Worm (Caenorhabditis elegans) whole organism, mixed stage, embryonic: Measurements from ENCODE around the gene srbc-79.

Experiments
- M03D4.4 ChIP-seq: sonication (generic microtip); optimal IDR thresholded peaks from 2 replicates; lab custom pipeline; 2017; ENCODE audit warnings: mild to moderate bottlenecking, missing genetic modification characterization, missing compliant biosample characterization
- bed-3 ChIP-seq: fragments of 200-800 bp; sonication (Bioruptor generic); optimal IDR thresholded peaks from 3 replicates; lab custom pipeline; 2018; ENCODE audit warnings: mild to moderate bottlenecking, missing genetic modification characterization, moderate library complexity, missing compliant biosample characterization
- blmp-1 ChIP-seq: fragments of 150-350 bp; optimal IDR thresholded peaks from 2 replicates; lab custom pipeline; 2014; ENCODE audit warnings: missing biosample characterization, missing genetic modification characterization
- ceh-39 ChIP-seq: fragments of 150-350 bp; optimal IDR thresholded peaks from 2 replicates; lab custom pipeline; 2014; ENCODE audit warnings: missing biosample characterization, missing genetic modification characterization
- ceh-83 ChIP-seq: fragments of 200-800 bp; sonication (Bioruptor generic); optimal IDR thresholded peaks from 2 replicates; lab custom pipeline; 2018; ENCODE audit warnings: mild to moderate bottlenecking, missing genetic modification characterization, missing compliant biosample characterization
- ces-1 ChIP-seq: fragments of 150-350 bp; optimal IDR thresholded peaks from 2 replicates; lab custom pipeline; 2014; ENCODE audit warnings: missing biosample characterization, missing genetic modification reagents, missing genetic modification characterization
- cnd-1 ChIP-seq: fragments of 200-800 bp; sonication (Bioruptor generic); optimal IDR thresholded peaks from 2 replicates; lab custom pipeline; 2018; ENCODE audit warnings: mild to moderate bottlenecking, missing genetic modification characterization, missing compliant biosample characterization
- drap-1 ChIP-seq: fragments of 200-800 bp; sonication (Bioruptor generic); optimal IDR thresholded peaks from 3 replicates; lab custom pipeline; 2018; ENCODE audit warnings: mild to moderate bottlenecking, missing genetic modification characterization, missing compliant biosample characterization
- elt-1 ChIP-seq: sonication (generic microtip); optimal IDR thresholded peaks from 2 replicates; lab custom pipeline; 2017; ENCODE audit warnings: missing genetic modification characterization, mild to moderate bottlenecking, missing compliant biosample characterization, antibody characterized with exemption, moderate library complexity, borderline replicate concordance; ENCODE audit not compliant: insufficient read depth
- elt-3 ChIP-seq: fragments of 150-350 bp; optimal IDR thresholded peaks from 2 replicates; lab custom pipeline; 2014; ENCODE audit warnings: missing biosample characterization, missing genetic modification characterization
- flh-1 ChIP-seq: fragments of 200-800 bp; sonication (Bioruptor generic); optimal IDR thresholded peaks from 2 replicates; lab custom pipeline; 2018; ENCODE audit warnings: mild to moderate bottlenecking, missing genetic modification characterization, moderate library complexity, missing compliant biosample characterization
- ham-2 ChIP-seq: fragments of 200-800 bp; sonication (Bioruptor generic); optimal IDR thresholded peaks from 2 replicates; lab custom pipeline; 2018; ENCODE audit warnings: mild to moderate bottlenecking, missing genetic modification characterization, missing compliant biosample characterization
- hlh-1 ChIP-seq: fragments of 150-350 bp; optimal IDR thresholded peaks from 2 replicates; lab custom pipeline; 2014; ENCODE audit warnings: missing biosample characterization, missing genetic modification reagents, missing genetic modification characterization
- lin-32 ChIP-seq: fragments of 200-800 bp; sonication (Bioruptor generic); optimal IDR thresholded peaks from 2 replicates; lab custom pipeline; 2018; ENCODE audit warnings: mild to moderate bottlenecking, missing genetic modification characterization, missing compliant biosample characterization
- lsy-2 ChIP-seq: fragments of 150-350 bp; optimal IDR thresholded peaks from 2 replicates; lab custom pipeline; 2014; ENCODE audit warnings: missing biosample characterization, missing genetic modification characterization
- mab-5 ChIP-seq: fragments of 150-350 bp; optimal IDR thresholded peaks from 2 replicates; lab custom pipeline; 2014; ENCODE audit warnings: missing biosample characterization, missing genetic modification characterization
- mep-1 ChIP-seq: fragments of 150-350 bp; optimal IDR thresholded peaks from 2 replicates; lab custom pipeline; 2017; ENCODE audit warnings: missing biosample characterization, missing genetic modification reagents, missing genetic modification characterization, inconsistent platforms
- mls-2 ChIP-seq: sonication (generic microtip); optimal IDR thresholded peaks from 2 replicates; lab custom pipeline; 2016; ENCODE audit warnings: mild to moderate bottlenecking, missing genetic modification characterization, moderate library complexity, missing compliant biosample characterization
- nhr-12 ChIP-seq: fragments of 150-350 bp; optimal IDR thresholded peaks from 2 replicates; lab custom pipeline; 2014; ENCODE audit warnings: missing biosample characterization, missing genetic modification characterization
- nhr-2 ChIP-seq: fragments of 150-350 bp; optimal IDR thresholded peaks from 2 replicates; lab custom pipeline; 2014; ENCODE audit warnings: missing biosample characterization, missing genetic modification characterization
- nhr-237 ChIP-seq: fragments of 150-350 bp; optimal IDR thresholded peaks from 2 replicates; lab custom pipeline; 2014; ENCODE audit warnings: missing biosample characterization, missing genetic modification characterization
- nhr-28 ChIP-seq: fragments of 150-350 bp; optimal IDR thresholded peaks from 2 replicates; lab custom pipeline; 2014; ENCODE audit warnings: missing biosample characterization, missing genetic modification characterization
- nhr-76 ChIP-seq: sonication (generic microtip); optimal IDR thresholded peaks from 2 replicates; lab custom pipeline; 2017; ENCODE audit warnings: missing biosample characterization, missing genetic modification characterization
- pha-4 ChIP-seq: fragments of 150-350 bp; optimal IDR thresholded peaks from 2 replicates; lab custom pipeline; 2018; ENCODE audit warnings: missing biosample characterization, missing genetic modification reagents, missing genetic modification characterization
- sptf-1 ChIP-seq: sonication (generic microtip); optimal IDR thresholded peaks from 2 replicates; lab custom pipeline; 2017; ENCODE audit warnings: mild to moderate bottlenecking, missing genetic modification characterization, moderate library complexity, missing compliant biosample characterization
- tbx-8 ChIP-seq: fragments of 200-800 bp; sonication (Bioruptor generic); optimal IDR thresholded peaks from 2 replicates; lab custom pipeline; 2018; ENCODE audit warnings: mild to moderate bottlenecking, missing genetic modification characterization, moderate library complexity, missing compliant biosample characterization
- unc-120 ChIP-seq: sonication (generic microtip); optimal IDR thresholded peaks from 2 replicates; lab custom pipeline; 2017; ENCODE audit warnings: missing genetic modification characterization, missing compliant biosample characterization; ENCODE audit not compliant: poor library complexity, severe bottlenecking
- unc-62 ChIP-seq: fragments of 150-350 bp; optimal IDR thresholded peaks from 2 replicates; lab custom pipeline; 2014; ENCODE audit warnings: missing biosample characterization, missing genetic modification reagents, missing genetic modification characterization
- ztf-11 ChIP-seq: fragments of 150-350 bp; optimal IDR thresholded peaks from 2 replicates; lab custom pipeline; 2014; ENCODE audit warnings: missing biosample characterization, missing genetic modification characterization

srbc-79 gene

ce11 chrV:20500405-20500804 lies 8.1 kb upstream of the srbc-79 start, which contains the start of gene dct-14:
Gene dct-14, minus strand, starts transcription at chrV:20500505.
- TF ChIP-seq bed-3 (no peak), lsy-2 (tag; lab: Kevin White, UChicago) (no peak), M03D4.4 (no peak), sptf-1 (tag; lab: Kevin White, UChicago) (no peak), nhr-28 (no peak), flh-1 (no peak), mep-1 (tag; lab: Kevin White, UChicago) (no peak), pha-4 (tag; lab: Kevin White, UChicago) (no peak), lin-32 (no peak), nhr-76 (tag; lab: Kevin White, UChicago) (no peak), unc-62 (GFP tag; lab: Kevin White, UChicago) (no peak), mab-5 (tag; lab: Kevin White, UChicago) (no peak), nhr-12 (tag; lab: Kevin White, UChicago) (no peak), ztf-11 (tag; lab: Kevin White, UChicago) (no peak), drap-1 (GFP tag; lab: Kevin White, UChicago) (no peak), cnd-1 (tag; lab: Kevin White, UChicago) (no peak), elt-1 (tag; lab: Kevin White, UChicago) (no peak), tbx-8 (GFP tag; lab: Kevin White, UChicago) (no peak), nhr-2 (no peak), ceh-83 (GFP tag; lab: Kevin White, UChicago) (no peak)

ce11 chrV:20499642-20500041 lies 7.4 kb upstream of the srbc-79 start:
- no peak for TF ChIP-seq nhr-76 (tag; lab: Kevin White, UChicago)
- no peak for TF ChIP-seq drap-1 (GFP tag; lab: Kevin White, UChicago)

DNA sequence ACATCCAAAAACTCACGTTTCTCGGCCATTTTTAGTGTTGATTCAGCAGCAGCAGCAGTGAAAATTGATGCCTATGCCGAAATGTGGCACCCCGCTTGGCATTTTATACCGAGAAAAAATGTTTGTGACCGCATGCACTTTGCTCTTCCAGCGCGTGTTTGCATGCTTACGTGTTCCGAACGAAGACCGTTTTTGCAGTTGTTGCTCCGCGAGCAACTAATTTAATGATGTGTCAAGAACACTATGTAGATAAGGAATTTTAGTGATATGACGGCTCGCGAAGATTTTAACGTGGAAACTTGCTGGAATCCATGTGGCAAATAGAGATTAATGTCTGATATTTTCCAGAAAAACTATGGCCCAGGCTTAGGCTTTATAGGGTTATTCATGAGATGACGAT lies 6.7 kb upstream of the srbc-79 start, which contains the start of gene dct-16:
TSS of gene dct-16 (minus strand) at position 78 of the 400 bp plus-strand sequence.
- no peak for TF ChIP-seq ceh-39
- no peak for TF ChIP-seq ztf-11 (tag; lab: Kevin White, UChicago)
- TF ChIP-seq blmp-1 (tag; lab: Kevin White, UChicago) = no peak
- no peak for TF ChIP-seq flh-1
- TF ChIP-seq tbx-8 (GFP tag; lab: Kevin White, UChicago) = no peak
- no peak for TF ChIP-seq lin-32
- TF ChIP-seq ham-2 (GFP tag; lab: Kevin White, UChicago) = no peak
- TF ChIP-seq mab-5 (tag; lab: Kevin White, UChicago) = no peak

ce11 chrV:20497537-20497936 lies 5.3 kb upstream of the srbc-79 start:
- TF ChIP-seq unc-120 (tag; lab: Kevin White, UChicago) (no peak), ces-1 (GFP tag; lab: Kevin White, UChicago) (no peak), hlh-1 (tag; lab: Kevin White, UChicago) (no peak), drap-1 (GFP tag; lab: Kevin White, UChicago) (no peak), ham-2 (GFP tag; lab: Kevin White, UChicago) (no peak), blmp-1 (tag; lab: Kevin White, UChicago) (no peak), lsy-2 (tag; lab: Kevin White, UChicago) (no peak), flh-1 (no peak), ztf-11 (tag; lab: Kevin White, UChicago) (no peak), nhr-2 (no peak), nhr-237 (tag; lab: Kevin White, UChicago) (no peak), unc-62 (GFP tag; lab: Kevin White, UChicago) (no peak), mls-2 (tag; lab: Kevin White, UChicago) (no peak), ceh-83 (GFP tag; lab: Kevin White, UChicago) (no peak), mab-5 (tag; lab: Kevin White, UChicago) (no peak), M03D4.4 (no peak), sptf-1 (tag; lab: Kevin White, UChicago) (no peak), elt-3 (tag; lab: Kevin White, UChicago) (no peak)
